Fruit fly (Drosophila melanogaster) S2 (cell line): ENCODE data around the gene CG11085.

ENCODE experiments used
- CG8478 ChIP-seq: fragments of >200 bp; optimal IDR thresholded peaks from 2 replicates; lab custom pipeline; 2018
- CTCF ChIP-seq, 2 experiments: fragments of >200 bp; optimal IDR thresholded peaks; 2 replicates each; lab custom pipeline; 2018

DNA sequence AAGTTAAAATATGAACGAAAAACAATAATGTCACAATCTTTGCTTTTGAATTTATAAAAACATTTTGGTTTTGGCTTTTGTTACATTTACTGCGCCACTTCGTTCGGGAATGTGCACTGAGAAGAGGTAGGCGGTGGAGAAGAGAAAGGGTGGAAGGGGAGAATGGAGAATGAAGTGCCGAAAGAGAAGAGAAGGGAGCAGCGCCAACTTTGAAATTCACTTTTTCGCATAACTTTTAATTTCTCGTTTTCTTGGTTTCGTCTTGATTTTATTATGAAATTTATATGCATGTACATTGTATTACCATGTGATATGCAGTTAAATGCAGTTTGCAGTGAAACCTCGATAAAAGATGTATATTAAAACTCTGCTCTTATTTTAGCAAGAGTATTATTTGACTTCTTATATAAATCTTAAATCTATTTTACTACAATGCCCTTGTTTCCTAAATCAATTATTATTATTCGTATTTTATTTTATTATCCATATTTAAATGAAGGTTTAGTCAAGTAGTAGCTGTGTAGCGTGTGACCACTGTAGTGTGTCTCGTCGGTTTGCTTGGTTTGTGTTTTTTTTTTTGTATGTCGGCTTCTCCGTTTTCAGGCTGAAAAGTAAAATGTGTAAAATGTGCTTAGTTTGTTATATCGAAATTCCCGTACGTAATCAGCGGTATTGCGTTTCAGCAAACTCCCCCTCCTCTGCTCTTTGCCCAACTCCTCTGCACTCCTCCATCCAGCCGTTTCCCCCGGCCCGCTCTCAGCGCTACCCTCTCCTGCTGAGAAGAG, 46.8 kb downstream of the CG11085 start:
- TF ChIP-seq CG8478 (lab: Kevin White, UChicago) = no peak
- no peak for TF ChIP-seq CTCF (optimal IDR thresholded peaks at IDR 0.05; lab: Kevin White, UChicago)
